Worm (Caenorhabditis elegans) whole organism, mixed stage, embryonic: ENCODE measurements around the gene F40F8.1.

ENCODE experiments used
- ces-1 ChIP-seq: fragments of 150-350 bp; optimal IDR thresholded peaks from 2 replicates; lab custom pipeline; 2014; ENCODE audit warnings: missing biosample characterization, missing genetic modification reagents, missing genetic modification characterization
- elt-1 ChIP-seq: sonication (generic microtip); optimal IDR thresholded peaks from 2 replicates; lab custom pipeline; 2017; ENCODE audit warnings: missing genetic modification characterization, mild to moderate bottlenecking, missing compliant biosample characterization, antibody characterized with exemption, moderate library complexity, borderline replicate concordance; ENCODE audit not compliant: insufficient read depth
- lin-13 ChIP-seq: fragments of 150-350 bp; optimal IDR thresholded peaks from 2 replicates; lab custom pipeline; 2014; ENCODE audit warnings: missing biosample characterization, missing genetic modification characterization
- nhr-237 ChIP-seq: fragments of 150-350 bp; optimal IDR thresholded peaks from 2 replicates; lab custom pipeline; 2014; ENCODE audit warnings: missing biosample characterization, missing genetic modification characterization
- pha-4 ChIP-seq: fragments of 150-350 bp; optimal IDR thresholded peaks from 2 replicates; lab custom pipeline; 2018; ENCODE audit warnings: missing biosample characterization, missing genetic modification reagents, missing genetic modification characterization
- unc-39 ChIP-seq: fragments of 150-350 bp; optimal IDR thresholded peaks from 2 replicates; lab custom pipeline; 2014; ENCODE audit warnings: missing biosample characterization, missing genetic modification characterization
- unc-62 ChIP-seq: fragments of 150-350 bp; optimal IDR thresholded peaks from 2 replicates; lab custom pipeline; 2014; ENCODE audit warnings: missing biosample characterization, missing genetic modification reagents, missing genetic modification characterization
- ztf-11 ChIP-seq: fragments of 150-350 bp; optimal IDR thresholded peaks from 2 replicates; lab custom pipeline; 2014; ENCODE audit warnings: missing biosample characterization, missing genetic modification characterization

DNA sequence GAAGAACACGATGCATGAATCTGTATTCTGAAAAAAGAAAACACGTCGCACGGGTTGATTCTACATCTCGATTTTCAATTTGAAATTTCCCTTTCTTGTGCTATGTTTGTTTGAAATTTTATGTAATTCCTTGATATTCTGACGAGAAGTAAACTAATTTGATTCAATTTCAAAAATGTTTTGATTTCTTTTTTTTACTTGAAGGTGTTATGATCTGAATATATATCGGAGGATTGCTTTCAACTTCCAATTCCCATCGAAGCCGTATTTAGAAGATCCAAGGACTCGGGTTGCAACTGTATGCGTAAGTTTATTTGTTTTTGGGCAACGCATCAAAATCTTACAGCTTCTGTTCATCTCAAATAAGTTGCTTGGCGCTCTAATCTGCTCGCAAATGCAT, at the start of gene F40F8.1:
- TF ChIP-seq ces-1 (GFP tag; lab: Kevin White, UChicago) (no peak), unc-39 (tag; lab: Kevin White, UChicago) (no peak), ztf-11 (tag; lab: Kevin White, UChicago) (no peak), nhr-237 (tag; lab: Kevin White, UChicago) (no peak), unc-62 (GFP tag; lab: Kevin White, UChicago) (no peak), lin-13 (tag; lab: Kevin White, UChicago) (no peak), pha-4 (tag; lab: Kevin White, UChicago) (no peak), elt-1 (no peak)
